Worm (Caenorhabditis elegans): ENCODE results near the gene C03A7.2.

Gene C03A7.2

DNA sequence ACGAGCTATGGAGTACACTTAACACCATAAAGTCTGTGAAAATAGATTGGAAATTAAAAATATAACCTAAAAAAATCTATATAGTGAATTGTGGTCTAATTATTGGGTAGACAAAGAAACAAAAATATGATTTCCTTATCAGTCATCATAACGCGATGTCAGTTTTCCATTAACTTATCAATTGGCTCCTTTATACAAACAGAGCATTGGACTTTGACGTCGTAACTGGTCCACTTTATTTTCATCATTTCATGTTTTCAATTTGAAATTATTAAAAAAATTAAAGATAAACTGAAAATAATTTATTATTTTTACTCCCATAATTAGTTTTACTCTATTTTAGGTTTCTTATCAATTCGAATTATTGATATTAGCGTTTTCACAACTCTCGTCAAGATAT is 3.7 kb upstream of the C03A7.2 start:
- no peak for TF ChIP-seq blmp-1 (tag; optimal IDR thresholded peaks at IDR 0.05)
- peak; percentile 6 for TF ChIP-seq elt-2 (tag; optimal IDR thresholded peaks at IDR 0.05)

DNA sequence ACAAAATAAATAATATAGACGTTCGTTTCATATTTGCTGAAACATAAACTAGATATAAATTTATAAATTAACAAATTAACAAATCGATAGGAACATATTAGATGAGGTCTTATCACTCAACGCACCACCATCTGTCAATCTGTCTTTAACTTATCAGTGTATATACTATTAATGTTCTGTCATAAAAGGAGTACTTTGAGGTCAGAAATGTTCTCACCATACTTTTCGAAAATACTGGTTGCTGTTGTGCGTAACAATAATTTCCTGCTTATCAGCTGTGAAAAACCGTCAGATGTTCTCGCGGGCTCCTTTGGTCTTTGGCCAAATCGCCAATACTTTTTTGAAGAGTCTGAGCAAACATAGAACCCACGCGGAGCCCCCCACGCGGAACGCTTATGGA is 10.8 kb downstream of the C03A7.2 start, which contains the start of gene C03A7.13:
C03A7.13 (minus strand) TSS at position 43 of the 400 bp plus-strand sequence.
- no peak for TF ChIP-seq efl-1 (optimal IDR thresholded peaks at IDR 0.05)
- TF ChIP-seq efl-1 (GFP tag; optimal IDR thresholded peaks at IDR 0.05 in 1 of 2), result peak in 1 of 2 experiments; percentile 51
- no peak for TF ChIP-seq unc-130 (tag; optimal IDR thresholded peaks at IDR 0.05)
- TF ChIP-seq jun-1 (tag; optimal IDR thresholded peaks at IDR 0.05), result peak; percentile 8
- TF ChIP-seq elt-2 (tag; optimal IDR thresholded peaks at IDR 0.05), result peak; percentile 25
- no peak for TF ChIP-seq xbp-1 (tag; optimal IDR thresholded peaks at IDR 0.05)

- TF ChIP-seq blmp-1 (tag; optimal IDR thresholded peaks at IDR 0.05), result no peak
- TF ChIP-seq xbp-1 (tag; optimal IDR thresholded peaks at IDR 0.05), result no peak
- TF ChIP-seq snpc-4 (tag; optimal IDR thresholded peaks at IDR 0.05), result no peak
- TF ChIP-seq fkh-10 (GFP tag; optimal IDR thresholded peaks at IDR 0.05), result no peak
- no peak for TF ChIP-seq dsc-1 (tag; optimal IDR thresholded peaks at IDR 0.05)
- TF ChIP-seq ceh-90 (tag; optimal IDR thresholded peaks at IDR 0.05), result no peak
- TF ChIP-seq lin-14 (GFP tag; optimal IDR thresholded peaks at IDR 0.05), result no peak
- no peak for TF ChIP-seq zip-4 (GFP tag; optimal IDR thresholded peaks at IDR 0.05)
- TF ChIP-seq mef-2 (tag; optimal IDR thresholded peaks at IDR 0.05), result no peak
- TF ChIP-seq C34B4.2 (tag; optimal IDR thresholded peaks at IDR 0.05), result no peak
- TF ChIP-seq unc-130 (tag; optimal IDR thresholded peaks at IDR 0.05), result no peak
- no peak for TF ChIP-seq mdl-1 (tag; optimal IDR thresholded peaks at IDR 0.05)
Measured at ce11 chrV:5194508-5194907, 12.8 kb downstream of the C03A7.2 start, which contains the start of gene abu-8. abu-8 (minus strand) TSS chrV:5194608.

ce11 chrV:5198240-5198639 is 16.5 kb downstream of the C03A7.2 start, which contains the start of gene Y47A7.2:
Y47A7.2 (minus strand) TSS chrV:5198340.
- TF ChIP-seq unc-62 (GFP tag; optimal IDR thresholded peaks at IDR 0.05), result no peak
- no peak for TF ChIP-seq nhr-47 (tag; optimal IDR thresholded peaks at IDR 0.05)
- no peak for TF ChIP-seq mab-9 (GFP tag; IDR thresholded peaks at IDR 0.05)
- TF ChIP-seq fkh-8 (tag; optimal IDR thresholded peaks at IDR 0.05), result no peak
- TF ChIP-seq ceh-88 (GFP tag; IDR thresholded peaks at IDR 0.05), result no peak
- TF ChIP-seq efl-1 (optimal IDR thresholded peaks at IDR 0.05), result no peak
- no peak for TF ChIP-seq efl-1 (GFP tag; optimal IDR thresholded peaks at IDR 0.05 in 1 of 2)
- TF ChIP-seq pag-3 (tag; optimal IDR thresholded peaks at IDR 0.05; ENCODE audit: borderline replicate concordance, insufficient read depth), result no peak
- no peak for TF ChIP-seq nhr-20 (tag; optimal IDR thresholded peaks at IDR 0.05)
- TF ChIP-seq lin-13 (GFP tag; optimal IDR thresholded peaks at IDR 0.05), result no peak

DNA sequence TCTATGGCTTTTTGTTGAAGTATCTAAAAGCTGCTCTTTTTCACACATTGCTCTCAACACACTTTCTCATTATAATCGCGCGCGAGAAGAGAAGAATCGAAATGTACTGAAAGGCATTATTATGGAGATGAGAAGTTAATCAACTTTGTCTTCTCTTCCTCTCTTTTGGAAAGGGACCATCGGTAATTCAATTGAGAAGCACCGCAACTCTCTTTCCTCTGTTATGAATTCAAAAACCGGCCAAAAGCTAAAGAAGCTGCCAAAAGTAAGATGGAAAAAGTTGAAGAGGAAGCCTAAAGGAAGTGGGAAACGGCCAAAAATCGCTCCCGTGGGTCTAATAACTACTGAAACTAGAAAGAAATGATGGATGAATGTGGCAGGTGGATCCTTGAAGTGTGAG is 18.5 kb downstream of the C03A7.2 start:
- peak; percentile 31 for TF ChIP-seq ceh-8 (GFP tag; optimal IDR thresholded peaks at IDR 0.05)
- TF ChIP-seq nhr-71 (tag; optimal IDR thresholded peaks at IDR 0.05), result peak; percentile 14
- TF ChIP-seq nhr-47 (tag; optimal IDR thresholded peaks at IDR 0.05), result peak; percentile 3
- TF ChIP-seq unc-86 (tag; optimal IDR thresholded peaks at IDR 0.05), result no peak
- peak; percentile 49 for TF ChIP-seq lin-14 (GFP tag; optimal IDR thresholded peaks at IDR 0.05)
- no peak for TF ChIP-seq nhr-20 (tag; optimal IDR thresholded peaks at IDR 0.05)
- no peak for TF ChIP-seq fkh-8 (tag; optimal IDR thresholded peaks at IDR 0.05)
- TF ChIP-seq nhr-90 (tag; optimal IDR thresholded peaks at IDR 0.05; ENCODE audit: poor library complexity), result no peak
- TF ChIP-seq pax-3 (tag; optimal IDR thresholded peaks at IDR 0.05), result no peak
- TF ChIP-seq nhr-85 (tag), result no peak
- peak; percentile 44 for TF ChIP-seq fkh-10 (GFP tag; optimal IDR thresholded peaks at IDR 0.05)
- TF ChIP-seq alr-1 (tag; optimal IDR thresholded peaks at IDR 0.05; ENCODE audit: borderline replicate concordance), result no peak
- TF ChIP-seq fkh-4 (tag; optimal IDR thresholded peaks at IDR 0.05; ENCODE audit: borderline replicate concordance), result no peak
- no peak for TF ChIP-seq ztf-4 (tag; optimal IDR thresholded peaks at IDR 0.05)
- TF ChIP-seq xbp-1 (tag; optimal IDR thresholded peaks at IDR 0.05), result no peak
- peak; percentile 76 for TF ChIP-seq ces-1 (GFP tag; optimal IDR thresholded peaks at IDR 0.05)

All from whole organism, L1 larva.